Fruit fly (Drosophila melanogaster) whole organism, embryonic: ENCODE measurements around the gene RabX6.

Source experiments
- Aef1 ChIP-seq: fragments of 200-800 bp; sonication (Bioruptor generic); IDR thresholded peaks from 3 replicates; pipeline ENCODE4 v1.3.6; 2022; ENCODE audit warnings: missing biosample characterization, missing genetic modification characterization
- Asciz ChIP-seq: fragments of 200-800 bp; sonication (Bioruptor generic); optimal IDR thresholded peaks from 2 replicates; lab custom pipeline; 2017; ENCODE audit warnings: missing biosample characterization, mild to moderate bottlenecking, missing genetic modification characterization, missing genetic modification reagents
- Blimp-1 ChIP-seq: fragments of 200-800 bp; sonication (Bioruptor generic); optimal IDR thresholded peaks from 3 replicates; lab custom pipeline; 2018; ENCODE audit warnings: missing biosample characterization, missing genetic modification characterization, mild to moderate bottlenecking, moderate library complexity, missing genetic modification reagents
- CG10147 ChIP-seq: fragments of 200-800 bp; sonication (Bioruptor generic); optimal IDR thresholded peaks from 2 replicates; lab custom pipeline; 2019; ENCODE audit warnings: missing biosample characterization, mild to moderate bottlenecking, missing genetic modification characterization, moderate library complexity
- CG11723 ChIP-seq: fragments of 200-800 bp; sonication (Bioruptor generic); optimal IDR thresholded peaks from 2 replicates; lab custom pipeline; 2017; ENCODE audit warnings: missing biosample characterization, mild to moderate bottlenecking, missing genetic modification characterization
- CG12219 ChIP-seq: fragments of 200-800 bp; sonication (Bioruptor generic); optimal IDR thresholded peaks from 3 replicates; lab custom pipeline; 2018; ENCODE audit warnings: missing biosample characterization, mild to moderate bottlenecking, missing genetic modification characterization
- CG1233 ChIP-seq: fragments of 200-800 bp; sonication (Bioruptor generic); optimal IDR thresholded peaks from 4 replicates; lab custom pipeline; 2018; ENCODE audit warnings: missing biosample characterization, mild to moderate bottlenecking, missing genetic modification characterization
- CG13894 ChIP-seq: fragments of 200-800 bp; sonication (Bioruptor generic); optimal IDR thresholded peaks from 3 replicates; lab custom pipeline; 2018; ENCODE audit warnings: missing biosample characterization, mild to moderate bottlenecking, missing genetic modification characterization, moderate library complexity
- CG15696 ChIP-seq: fragments of 200-800 bp; sonication (Bioruptor generic); optimal IDR thresholded peaks from 2 replicates; lab custom pipeline; 2019; ENCODE audit warnings: missing biosample characterization, mild to moderate bottlenecking, missing genetic modification characterization, moderate library complexity
- CG17612 ChIP-seq: fragments of 200-800 bp; sonication (Bioruptor generic); IDR thresholded peaks from 2 replicates; pipeline ENCODE4 v1.3.6; 2022; ENCODE audit warnings: missing biosample characterization, missing genetic modification characterization
- CG1832 ChIP-seq: fragments of 200-800 bp; sonication (Bioruptor generic); optimal IDR thresholded peaks from 2 replicates; lab custom pipeline; 2017; ENCODE audit warnings: missing biosample characterization, mild to moderate bottlenecking, missing genetic modification characterization, inconsistent platforms
- CG2120 ChIP-seq: fragments of 200-800 bp; sonication (Bioruptor generic); optimal IDR thresholded peaks from 3 replicates; lab custom pipeline; 2016; ENCODE audit warnings: missing biosample characterization, missing genetic modification characterization
- CG2712 ChIP-seq: fragments of 200-800 bp; optimal IDR thresholded peaks from 3 replicates; lab custom pipeline; 2019; ENCODE audit warnings: missing biosample characterization, mild to moderate bottlenecking, missing genetic modification characterization, moderate library complexity
- CG3065 ChIP-seq: fragments of 200-800 bp; sonication (Bioruptor generic); optimal IDR thresholded peaks from 2 replicates; lab custom pipeline; 2016; ENCODE audit warnings: missing biosample characterization, missing genetic modification characterization
- CG31365 ChIP-seq: fragments of 200-800 bp; sonication (Bioruptor generic); optimal IDR thresholded peaks from 2 replicates; lab custom pipeline; 2018; ENCODE audit warnings: missing biosample characterization, mild to moderate bottlenecking, missing genetic modification characterization
- CG33213 ChIP-seq: fragments of 200-800 bp; sonication (Bioruptor generic); optimal IDR thresholded peaks from 3 replicates; lab custom pipeline; 2016; ENCODE audit warnings: missing biosample characterization, missing genetic modification characterization
- CG4282 ChIP-seq: fragments of 200-800 bp; sonication (Bioruptor generic); optimal IDR thresholded peaks from 2 replicates; lab custom pipeline; 2016; ENCODE audit warnings: missing biosample characterization, missing genetic modification characterization
- CG4617 ChIP-seq: fragments of 200-800 bp; sonication (Bioruptor generic); optimal IDR thresholded peaks from 3 replicates; lab custom pipeline; 2016; ENCODE audit warnings: missing biosample characterization, missing genetic modification characterization, borderline replicate concordance
- CG6813 ChIP-seq: fragments of 200-800 bp; sonication (Bioruptor generic); optimal IDR thresholded peaks from 2 replicates; lab custom pipeline; 2017; ENCODE audit warnings: missing biosample characterization, missing genetic modification characterization, mild to moderate bottlenecking, moderate library complexity, missing genetic modification reagents
- Dad ChIP-seq: fragments of 200-800 bp; sonication (Bioruptor generic); optimal IDR thresholded peaks from 3 replicates; lab custom pipeline; 2016; ENCODE audit warnings: missing biosample characterization, missing genetic modification characterization
- Dfd ChIP-seq, 2 experiments: fragments of >200 bp; optimal IDR thresholded peaks; 2 replicates each; lab custom pipeline; 2017; ENCODE audit warnings: missing biosample characterization in 2 of 2, missing genetic modification characterization in 2 of 2
- Hmr ChIP-seq: fragments of 200-800 bp; sonication (Bioruptor generic); optimal IDR thresholded peaks from 3 replicates; lab custom pipeline; 2017; ENCODE audit warnings: mild to moderate bottlenecking, missing biosample characterization, missing genetic modification reagents, missing genetic modification characterization
- Hr51 ChIP-seq, 2 experiments: fragments of 200-800 bp; sonication (Bioruptor generic); optimal IDR thresholded peaks; 2 replicates in 1 of 2; 3 replicates in 1 of 2; lab custom pipeline; 2016 to 2018; ENCODE audit warnings: missing biosample characterization in 2 of 2, missing genetic modification characterization in 2 of 2, mild to moderate bottlenecking in 1 of 2, moderate library complexity in 1 of 2
- Kr ChIP-seq: fragments of 200-800 bp; sonication (Bioruptor generic); optimal IDR thresholded peaks from 2 replicates; lab custom pipeline; 2017; ENCODE audit warnings: missing biosample characterization, mild to moderate bottlenecking, missing genetic modification characterization
- NC2β ChIP-seq: fragments of 200-800 bp; sonication (Bioruptor generic); optimal IDR thresholded peaks from 2 replicates; lab custom pipeline; 2016; ENCODE audit warnings: missing biosample characterization, missing genetic modification characterization
- Rfx ChIP-seq: fragments of 200-800 bp; sonication (Bioruptor generic); IDR thresholded peaks from 2 replicates; pipeline ENCODE4 v1.3.6; 2022; ENCODE audit warnings: missing biosample characterization, missing genetic modification characterization
- Spps ChIP-seq: fragments of 200-800 bp; sonication (Bioruptor generic); optimal IDR thresholded peaks from 2 replicates; lab custom pipeline; 2018; ENCODE audit warnings: missing biosample characterization, mild to moderate bottlenecking, missing genetic modification characterization
- bigmax ChIP-seq: fragments of 200-800 bp; sonication (Bioruptor generic); optimal IDR thresholded peaks from 2 replicates; lab custom pipeline; 2018; ENCODE audit warnings: missing biosample characterization, mild to moderate bottlenecking, missing genetic modification characterization
- cad ChIP-seq: fragments of >200 bp; optimal IDR thresholded peaks from 2 replicates; lab custom pipeline; 2017; ENCODE audit warnings: missing biosample characterization, missing genetic modification characterization
- cwo ChIP-seq: fragments of 200-800 bp; sonication (Bioruptor generic); optimal IDR thresholded peaks from 3 replicates; lab custom pipeline; 2017; ENCODE audit warnings: missing biosample characterization, missing genetic modification characterization, mild to moderate bottlenecking, moderate library complexity, missing genetic modification reagents
- esg ChIP-seq: fragments of 200-800 bp; sonication (Bioruptor generic); conservative IDR thresholded peaks from 2 replicates; pipeline ENCODE4 v1.3.6; 2022; ENCODE audit warnings: missing biosample characterization, missing genetic modification characterization
- fd64A ChIP-seq: fragments of 200-800 bp; sonication (Bioruptor generic); optimal IDR thresholded peaks from 3 replicates; lab custom pipeline; 2018; ENCODE audit warnings: missing biosample characterization, mild to moderate bottlenecking, missing genetic modification characterization
- ftz-f1 ChIP-seq: fragments of 200-800 bp; sonication (Bioruptor generic); optimal IDR thresholded peaks from 2 replicates; lab custom pipeline; 2016; ENCODE audit warnings: missing biosample characterization, missing genetic modification characterization
- jigr1 ChIP-seq: fragments of 200-800 bp; sonication (Bioruptor generic); IDR thresholded peaks from 3 replicates; pipeline ENCODE4 v1.3.6; 2022; ENCODE audit warnings: missing biosample characterization, missing genetic modification characterization
- kay ChIP-seq: fragments of 200-800 bp; sonication (Bioruptor generic); optimal IDR thresholded peaks from 2 replicates; lab custom pipeline; 2016; ENCODE audit warnings: missing biosample characterization, missing genetic modification characterization
- kni ChIP-seq: fragments of 200-800 bp; sonication (Bioruptor generic); optimal IDR thresholded peaks from 3 replicates; lab custom pipeline; 2017; ENCODE audit warnings: mild to moderate bottlenecking, missing biosample characterization, missing genetic modification reagents, missing genetic modification characterization
- knrl ChIP-seq: fragments of 200-800 bp; sonication (Bioruptor generic); IDR thresholded peaks from 3 replicates; pipeline ENCODE4 v1.3.6; 2022; ENCODE audit warnings: missing biosample characterization, missing genetic modification characterization; ENCODE audit not compliant: partially characterized antibody
- lbe ChIP-seq: fragments of 200-800 bp; sonication (Bioruptor generic); optimal IDR thresholded peaks from 2 replicates; lab custom pipeline; 2016; ENCODE audit warnings: missing biosample characterization, mild to moderate bottlenecking, missing genetic modification characterization
- maf-S ChIP-seq: fragments of 200-800 bp; sonication (Bioruptor generic); optimal IDR thresholded peaks from 2 replicates; lab custom pipeline; 2016; ENCODE audit warnings: missing biosample characterization, missing genetic modification characterization
- otp ChIP-seq: fragments of 200-800 bp; sonication (Bioruptor generic); IDR thresholded peaks from 3 replicates; pipeline ENCODE4, ENCODE4 v1.3.6; 2022; ENCODE audit warnings: missing biosample characterization, missing genetic modification characterization
- schlank ChIP-seq: fragments of 200-800 bp; sonication (Bioruptor generic); optimal IDR thresholded peaks from 2 replicates; lab custom pipeline; 2018; ENCODE audit warnings: missing biosample characterization, mild to moderate bottlenecking, missing genetic modification characterization
- sd ChIP-seq: fragments of 200-800 bp; sonication (Bioruptor generic); optimal IDR thresholded peaks from 3 replicates; lab custom pipeline; 2018; ENCODE audit warnings: missing biosample characterization, mild to moderate bottlenecking, missing genetic modification characterization, moderate library complexity
- shn ChIP-seq: fragments of 200-800 bp; sonication (Bioruptor generic); optimal IDR thresholded peaks from 3 replicates; lab custom pipeline; 2016; ENCODE audit warnings: missing biosample characterization, missing genetic modification characterization
- sr ChIP-seq: fragments of 200-800 bp; sonication (Bioruptor generic); IDR thresholded peaks from 3 replicates; pipeline ENCODE4 v1.3.6; 2022; ENCODE audit warnings: missing biosample characterization, missing genetic modification characterization
- tgo ChIP-seq: fragments of 200-800 bp; sonication (Bioruptor generic); IDR thresholded peaks from 3 replicates; pipeline ENCODE4 v1.3.6; 2022; ENCODE audit warnings: missing biosample characterization, missing genetic modification characterization
- vfl ChIP-seq: fragments of 200-800 bp; sonication (Bioruptor generic); optimal IDR thresholded peaks from 2 replicates; lab custom pipeline; 2016; ENCODE audit warnings: missing biosample characterization, missing genetic modification characterization
- wor ChIP-seq: fragments of 200-800 bp; sonication (Bioruptor generic); IDR thresholded peaks from 2 replicates; pipeline ENCODE4 v1.3.6; 2022; ENCODE audit warnings: missing biosample characterization, missing genetic modification characterization
- zf30C ChIP-seq: fragments of 200-800 bp; sonication (Bioruptor generic); optimal IDR thresholded peaks from 3 replicates; lab custom pipeline; 2018; ENCODE audit warnings: missing biosample characterization, mild to moderate bottlenecking, missing genetic modification characterization
- zfh1 ChIP-seq: fragments of 200-800 bp; sonication (Bioruptor generic); IDR thresholded peaks from 3 replicates; pipeline ENCODE4 v1.3.6; 2022; ENCODE audit warnings: missing biosample characterization, missing genetic modification characterization

RabX6 gene

DNA sequence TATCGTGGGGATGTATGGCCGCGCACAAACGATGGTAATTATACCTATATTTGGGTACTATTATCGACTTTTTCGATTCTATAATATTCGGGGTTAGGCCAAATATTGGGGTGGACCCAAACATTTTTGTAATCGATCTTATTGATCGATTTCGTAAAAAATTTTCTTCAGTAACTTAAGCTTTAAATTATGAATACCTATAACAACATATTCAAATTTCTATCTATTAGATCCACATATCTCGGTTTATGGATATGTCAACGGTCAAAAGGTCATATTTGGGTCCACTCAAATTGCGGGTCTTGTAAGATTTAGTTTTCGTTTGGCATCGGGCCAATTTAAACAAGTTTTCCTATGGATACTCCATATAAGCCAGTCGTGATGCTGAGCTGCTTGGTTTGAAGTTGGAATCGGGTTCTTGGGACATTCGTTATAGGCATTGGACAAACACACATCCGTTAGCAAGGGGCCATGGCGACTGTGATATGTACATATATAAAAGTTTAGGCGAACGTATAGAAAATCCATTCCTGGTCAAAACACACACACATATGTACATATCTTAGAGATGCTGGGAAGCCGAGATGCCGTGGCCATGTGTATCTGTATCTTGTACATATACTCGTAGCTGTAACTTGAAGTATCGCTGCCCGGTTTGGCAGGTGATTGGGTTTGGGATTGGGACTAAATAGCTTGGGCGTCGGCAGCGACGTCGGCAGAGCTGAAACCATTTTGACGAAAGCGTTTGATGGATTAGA is 10.0 kb downstream of the RabX6 start (continued):
- no peak for TF ChIP-seq wor (GFP tag; lab: Robert Waterston, UW)
- TF ChIP-seq otp, result peak; percentile 48; the same call in 1 of the 3 replicates
- TF ChIP-seq CG1832 (GFP tag; lab: Kevin White, UChicago), result no peak
- TF ChIP-seq Hmr (GFP tag; lab: Kevin White, UChicago), result peak; percentile 70
- peak; percentile 13 for TF ChIP-seq vfl (GFP tag; lab: Kevin White, UChicago)
- peak; percentile 45; the same call in 1 of the 2 replicates for TF ChIP-seq esg (GFP tag; lab: Robert Waterston, UW)
- TF ChIP-seq kni (GFP tag; lab: Kevin White, UChicago), result no peak
- TF ChIP-seq CG17612 (GFP tag; lab: Robert Waterston, UW), result no peak
- TF ChIP-seq CG31365, result peak; percentile 42
- TF ChIP-seq CG4617, result no peak
- TF ChIP-seq CG1233 (GFP tag; lab: Kevin White, UChicago), result peak; percentile 41
- TF ChIP-seq schlank (tag; lab: Kevin White, UChicago), result no peak
- TF ChIP-seq Dfd (GFP tag; optimal IDR thresholded peaks at IDR 0.05; lab: Kevin White, UChicago), result no peak
- peak; percentile 73 for TF ChIP-seq Blimp-1
- peak; percentile 31 for TF ChIP-seq Spps (tag; lab: Kevin White, UChicago)
- TF ChIP-seq ftz-f1, result no peak
- TF ChIP-seq Asciz (GFP tag; lab: Kevin White, UChicago), result peak; percentile 59
- peak; percentile 83 for TF ChIP-seq CG10147
- TF ChIP-seq tgo (GFP tag; lab: Robert Waterston, UW), result peak; percentile 38; the same call in 1 of the 3 replicates
- no peak for TF ChIP-seq CG15696 (tag; lab: Kevin White, UChicago)
- TF ChIP-seq CG2712, result peak; percentile 69
- TF ChIP-seq knrl (GFP tag; lab: Robert Waterston, UW), result no peak
- peak; percentile 83 for TF ChIP-seq CG12219
- peak; percentile 100 for TF ChIP-seq CG13894
- peak; percentile 34 for TF ChIP-seq CG11723 (GFP tag; lab: Kevin White, UChicago)
- no peak for TF ChIP-seq sr
- no peak for TF ChIP-seq zf30C (GFP tag; lab: Kevin White, UChicago)
- no peak for TF ChIP-seq CG33213 (GFP tag; lab: Kevin White, UChicago)
- TF ChIP-seq Rfx, result peak; percentile 71
- TF ChIP-seq Kr (GFP tag; lab: Kevin White, UChicago), result no peak
- peak; percentile 1 for TF ChIP-seq CG4282 (GFP tag; lab: Kevin White, UChicago)
- TF ChIP-seq bigmax, result no peak
- TF ChIP-seq kay (GFP tag; lab: Kevin White, UChicago), result no peak
- TF ChIP-seq CG3065 (GFP tag; lab: Kevin White, UChicago), result no peak
- TF ChIP-seq CG2120, result peak; percentile 69
- TF ChIP-seq lbe (GFP tag; lab: Kevin White, UChicago), result no peak
- peak; percentile 21 for TF ChIP-seq CG6813
- no peak for TF ChIP-seq jigr1 (GFP tag; lab: Robert Waterston, UW)
- TF ChIP-seq Aef1 (GFP tag; lab: Robert Waterston, UW), result no peak
- TF ChIP-seq zfh1, result peak; percentile 69; the same call in 2 of the 3 replicates
- TF ChIP-seq fd64A (GFP tag; lab: Kevin White, UChicago), result no peak
- TF ChIP-seq Dad (GFP tag; lab: Kevin White, UChicago), result no peak
- no peak for TF ChIP-seq sd (tag; lab: Kevin White, UChicago)
- TF ChIP-seq Hr51 (GFP tag; optimal IDR thresholded peaks at IDR 0.05; lab: Kevin White, UChicago), result peak; percentile 10 to 83
- peak; percentile 10 for TF ChIP-seq NC2β
- peak; percentile 14 for TF ChIP-seq maf-S (GFP tag; lab: Kevin White, UChicago)
- TF ChIP-seq shn (GFP tag; lab: Kevin White, UChicago), result no peak
- peak; percentile 46 for TF ChIP-seq cwo
- TF ChIP-seq cad (GFP tag; lab: Kevin White, UChicago), result no peak
